Fruit fly (Drosophila melanogaster) whole organism, prepupa: ENCODE results near the gene Urm1.

Source experiments
- CG3032 ChIP-seq: fragments of 200-800 bp; optimal IDR thresholded peaks from 2 replicates; lab custom pipeline; 2019; ENCODE audit warnings: missing biosample characterization, mild to moderate bottlenecking, missing genetic modification characterization, moderate library complexity
- CG6163 ChIP-seq: fragments of 200-800 bp; sonication (Bioruptor generic); IDR thresholded peaks from 3 replicates; pipeline ENCODE4 v1.3.6; 2022; ENCODE audit warnings: missing biosample characterization, missing genetic modification characterization
- CG6854 ChIP-seq: fragments of 200-800 bp; sonication (Bioruptor generic); optimal IDR thresholded peaks from 2 replicates; lab custom pipeline; 2017; ENCODE audit warnings: missing biosample characterization, mild to moderate bottlenecking, missing genetic modification characterization
- Sox102F ChIP-seq: fragments of 200-800 bp; sonication (Bioruptor generic); optimal IDR thresholded peaks from 2 replicates; lab custom pipeline; 2016; ENCODE audit warnings: missing biosample characterization, mild to moderate bottlenecking, missing genetic modification characterization
- dsx ChIP-seq: fragments of 200-800 bp; optimal IDR thresholded peaks from 3 replicates; lab custom pipeline; 2019; ENCODE audit warnings: missing biosample characterization, mild to moderate bottlenecking, missing genetic modification characterization, moderate library complexity; ENCODE audit not compliant: poor library complexity, severe bottlenecking
- fkh ChIP-seq: fragments of 200-800 bp; sonication (Bioruptor generic); optimal IDR thresholded peaks from 3 replicates; lab custom pipeline; 2017; ENCODE audit warnings: missing biosample characterization, mild to moderate bottlenecking, missing genetic modification characterization, moderate library complexity
- salr ChIP-seq, 2 experiments: fragments of 200-800 bp; sonication (Bioruptor generic); optimal IDR thresholded peaks; 3 replicates each; lab custom pipeline; 2016 to 2018; ENCODE audit warnings: missing biosample characterization in 2 of 2, missing genetic modification characterization in 2 of 2, mild to moderate bottlenecking in 1 of 2

DNA sequence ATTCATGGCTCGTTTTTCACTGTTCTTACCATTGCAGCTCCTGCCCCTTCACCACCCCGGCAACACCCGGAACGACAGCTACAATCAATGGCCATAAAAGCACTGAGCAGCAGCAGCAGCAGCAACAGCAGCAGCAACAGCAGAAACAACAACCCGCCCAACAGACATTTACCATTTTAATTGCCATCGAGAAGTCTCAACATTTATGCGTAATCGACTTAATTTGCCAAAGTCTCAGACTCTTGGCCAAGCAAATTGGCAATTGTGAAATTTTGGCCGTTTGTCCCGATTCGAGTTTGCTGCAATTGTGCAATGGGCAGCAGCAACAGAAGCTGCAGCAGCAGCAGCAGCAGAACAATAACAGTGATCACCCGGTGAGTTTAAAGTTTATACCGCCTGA lies 15.7 kb downstream of the Urm1 start:
- no peak for TF ChIP-seq CG3032
- TF ChIP-seq Sox102F (GFP tag; lab: Kevin White, UChicago): no peak
- no peak for TF ChIP-seq fkh (GFP tag; lab: Kevin White, UChicago)
- TF ChIP-seq dsx (GFP tag; lab: Kevin White, UChicago): no peak
- TF ChIP-seq salr (GFP tag; optimal IDR thresholded peaks at IDR 0.05; lab: Kevin White, UChicago): no peak
- no peak for TF ChIP-seq CG6854 (GFP tag; lab: Kevin White, UChicago)
- no peak for TF ChIP-seq CG6163 (GFP tag; lab: Robert Waterston, UW)
